Fruit fly (Drosophila melanogaster): ENCODE data around the gene veli.

dm6 chr3R:25039028-25039476 lies 26.3 kb downstream of the veli start, which contains the start of the genes Ythdf and bai:
- TF ChIP-seq insv (optimal IDR thresholded peaks at IDR 0.05) (no peak), psq (optimal IDR thresholded peaks at IDR 0.05) (no peak), h (optimal IDR thresholded peaks at IDR 0.05) (no peak), Myc (optimal IDR thresholded peaks at IDR 0.05) (no peak)

Measured in Kc167 (cell line).